Fruit fly (Drosophila melanogaster): ENCODE data around the gene CG5177.

The CG5177 gene

dm6 chr2L:7426326-7427066, 21.5 kb downstream of the CG5177 start, which contains the start of gene muc (continued):
- TF ChIP-seq CG9797 (GFP tag; optimal IDR thresholded peaks at IDR 0.05) (peak; percentile 64), CG32772 (GFP tag; IDR thresholded peaks at IDR 0.05) (0 out of 2 replicates have a peak, but pooled peaks have one; percentile 13), CG2875 (GFP tag; optimal IDR thresholded peaks at IDR 0.05) (no peak), Sry-β (GFP tag; optimal IDR thresholded peaks at IDR 0.05) (peak; percentile 53), CG11695 (GFP tag; IDR thresholded peaks at IDR 0.05) (no peak), so (GFP tag; IDR thresholded peaks at IDR 0.05) (no peak), CG11085 (GFP tag; IDR thresholded peaks at IDR 0.05) (0 out of 2 replicates have a peak, but pooled peaks have one; percentile 12), Hr39 (optimal IDR thresholded peaks at IDR 0.05) (no peak), YL-1 (GFP tag; optimal IDR thresholded peaks at IDR 0.05) (no peak), mld (GFP tag; IDR thresholded peaks at IDR 0.05; ENCODE audit: partially characterized antibody) (peak; percentile 44; the same call in 1 of the 3 replicates), CG1233 (GFP tag; optimal IDR thresholded peaks at IDR 0.05) (no peak), MESR4 (GFP tag; optimal IDR thresholded peaks at IDR 0.05) (no peak), da (GFP tag; optimal IDR thresholded peaks at IDR 0.05) (no peak), Dip2 (GFP tag; IDR thresholded peaks at IDR 0.05) (no peak), yki (optimal IDR thresholded peaks at IDR 0.05) (no peak), Xrp1 (GFP tag; IDR thresholded peaks at IDR 0.05) (peak; percentile 41; the same call in 1 of the 2 replicates), Drgx (GFP tag; IDR thresholded peaks at IDR 0.05) (0 out of 2 replicates have a peak, but pooled peaks have one; percentile 52), CG4820 (GFP tag; optimal IDR thresholded peaks at IDR 0.05) (peak; percentile 20), BtbVII (GFP tag; optimal IDR thresholded peaks at IDR 0.05) (no peak), NC2α (GFP tag; optimal IDR thresholded peaks at IDR 0.05) (no peak), bigmax (GFP tag; optimal IDR thresholded peaks at IDR 0.05) (no peak), ara (GFP tag; IDR thresholded peaks at IDR 0.05) (no peak), croc (GFP tag; conservative IDR thresholded peaks at IDR 0.05) (no peak), wor (GFP tag; IDR thresholded peaks at IDR 0.05) (no peak), Stat92E (GFP tag; optimal IDR thresholded peaks at IDR 0.05) (peak in 1 of 3 experiments; percentile 78), CG17359 (tag; optimal IDR thresholded peaks at IDR 0.05) (peak; percentile 41), Dfd (GFP tag; optimal IDR thresholded peaks at IDR 0.05) (peak in 1 of 2 experiments; percentile 43), Mes4 (GFP tag; optimal IDR thresholded peaks at IDR 0.05) (no peak), CG9932 (GFP tag; IDR thresholded peaks at IDR 0.05) (peak; percentile 72), CG15696 (tag; optimal IDR thresholded peaks at IDR 0.05) (peak; percentile 26), CG14965 (GFP tag; optimal IDR thresholded peaks at IDR 0.05; ENCODE audit: borderline replicate concordance) (no peak), CkIIα-i1 (GFP tag; IDR thresholded peaks at IDR 0.05) (no peak), nerfin-1 (tag; optimal IDR thresholded peaks at IDR 0.05) (peak; percentile 40), CG8944 (GFP tag; optimal IDR thresholded peaks at IDR 0.05) (peak; percentile 19), exex (tag; optimal IDR thresholded peaks at IDR 0.05) (no peak), CG18262 (tag; optimal IDR thresholded peaks at IDR 0.05) (peak; percentile 29), D19B (GFP tag; optimal IDR thresholded peaks at IDR 0.05) (peak; percentile 11), esg (GFP tag; conservative IDR thresholded peaks at IDR 0.05) (no peak), CG17829 (tag; optimal IDR thresholded peaks at IDR 0.05) (peak; percentile 51), CG11696 (GFP tag; IDR thresholded peaks at IDR 0.05) (0 out of 2 replicates have a peak, but pooled peaks have one; percentile 16), CG12219 (GFP tag; optimal IDR thresholded peaks at IDR 0.05) (no peak), C15 (GFP tag; IDR thresholded peaks at IDR 0.05) (no peak), sisA (GFP tag; IDR thresholded peaks at IDR 0.05) (0 out of 2 replicates have a peak, but pooled peaks have one; percentile 28), CG16779 (GFP tag; IDR thresholded peaks at IDR 0.05) (no peak), pum (GFP tag; optimal IDR thresholded peaks at IDR 0.05) (peak; percentile 11), Dll (GFP tag; IDR thresholded peaks at IDR 0.05; ENCODE audit: partially characterized antibody) (peak; percentile 75), H15 (GFP tag; IDR thresholded peaks at IDR 0.05) (no peak), otp (GFP tag; IDR thresholded peaks at IDR 0.05) (no peak), pan (optimal IDR thresholded peaks at IDR 0.05) (no peak), pan (GFP tag; optimal IDR thresholded peaks at IDR 0.05 in 1 of 2, IDR thresholded peaks at IDR 0.05 in 1 of 2) (peak in 1 of 2 experiments; percentile 59), Poxn (GFP tag; IDR thresholded peaks at IDR 0.05) (no peak)

Measured in whole organism, embryonic.